Fruit fly (Drosophila melanogaster): ENCODE measurements around the gene CG4022.
A peak's percentile ranks its signal among the peaks of the same experiment; 100 is the strongest.

CG4022 gene

dm6 chr3L:9426656-9427294 lies 16.1 kb upstream of the CG4022 start, which contains the start of the genes Atat and Shc (continued):
- peak; percentile 83 for TF ChIP-seq hbn (GFP tag; IDR thresholded peaks at IDR 0.05; ENCODE audit: partially characterized antibody)
- peak; percentile 99 for TF ChIP-seq slp2 (GFP tag; optimal IDR thresholded peaks at IDR 0.05)
- TF ChIP-seq BtbVII (GFP tag; optimal IDR thresholded peaks at IDR 0.05) = peak; percentile 95
- peak; percentile 99 for TF ChIP-seq CG8765 (GFP tag; IDR thresholded peaks at IDR 0.05)
- TF ChIP-seq CG30403 (GFP tag; optimal IDR thresholded peaks at IDR 0.05) = peak; percentile 100
- peak; percentile 99 for TF ChIP-seq CG17328 (GFP tag; IDR thresholded peaks at IDR 0.05)
- peak; percentile 99 for TF ChIP-seq ab (GFP tag; optimal IDR thresholded peaks at IDR 0.05)
- no peak for TF ChIP-seq lov (optimal IDR thresholded peaks at IDR 0.05)
- TF ChIP-seq lov (GFP tag; IDR thresholded peaks at IDR 0.05) = peak; percentile 99
- peak; percentile 98 for TF ChIP-seq CG18476 (GFP tag; optimal IDR thresholded peaks at IDR 0.05)
- TF ChIP-seq bbx (GFP tag; IDR thresholded peaks at IDR 0.05; ENCODE audit: partially characterized antibody) = peak; percentile 71; the same call in 1 of the 2 replicates
- TF ChIP-seq wdn (GFP tag; IDR thresholded peaks at IDR 0.05) = peak; percentile 99
- peak; percentile 94 for TF ChIP-seq ftz-f1 (GFP tag; optimal IDR thresholded peaks at IDR 0.05)
- peak; percentile 96 for TF ChIP-seq CG6813 (GFP tag; optimal IDR thresholded peaks at IDR 0.05)
- peak; percentile 100 for TF ChIP-seq Sry-δ (GFP tag; optimal IDR thresholded peaks at IDR 0.05)
- TF ChIP-seq CG9727 (GFP tag; optimal IDR thresholded peaks at IDR 0.05) = peak; percentile 99
- peak; percentile 59; the same call in 1 of the 2 replicates for TF ChIP-seq ato (GFP tag; IDR thresholded peaks at IDR 0.05; ENCODE audit: partially characterized antibody)
- TF ChIP-seq odd (GFP tag; optimal IDR thresholded peaks at IDR 0.05) = peak; percentile 88
- TF ChIP-seq unpg (GFP tag; optimal IDR thresholded peaks at IDR 0.05) = peak; percentile 98
- TF ChIP-seq Trl (optimal IDR thresholded peaks at IDR 0.05) = no peak
- peak; percentile 100 for TF ChIP-seq Trl (GFP tag; optimal IDR thresholded peaks at IDR 0.05)
- TF ChIP-seq CG3726 (GFP tag; IDR thresholded peaks at IDR 0.05) = peak; percentile 99
- TF ChIP-seq CG8924 (tag; optimal IDR thresholded peaks at IDR 0.05) = peak; percentile 98
- TF ChIP-seq Nf-YB (GFP tag; optimal IDR thresholded peaks at IDR 0.05) = peak; percentile 87
- peak; percentile 99 for TF ChIP-seq E2f1 (GFP tag; IDR thresholded peaks at IDR 0.05)
- peak; percentile 98 for TF ChIP-seq Fer1 (GFP tag; optimal IDR thresholded peaks at IDR 0.05)
- peak; percentile 99 for TF ChIP-seq Meics (GFP tag; optimal IDR thresholded peaks at IDR 0.05)
- TF ChIP-seq psq (GFP tag; optimal IDR thresholded peaks at IDR 0.05) = peak; percentile 95
- TF ChIP-seq CG3995 (GFP tag; optimal IDR thresholded peaks at IDR 0.05) = peak; percentile 88
- TF ChIP-seq inv (GFP tag; IDR thresholded peaks at IDR 0.05; ENCODE audit: partially characterized antibody) = peak; percentile 93
- TF ChIP-seq CG3847 (GFP tag; IDR thresholded peaks at IDR 0.05) = peak; percentile 100
- peak; percentile 96 for TF ChIP-seq CG1024 (GFP tag; IDR thresholded peaks at IDR 0.05)
- TF ChIP-seq CG17186 (GFP tag; optimal IDR thresholded peaks at IDR 0.05) = peak; percentile 95
- TF ChIP-seq yki (optimal IDR thresholded peaks at IDR 0.05) = no peak
- peak; percentile 55 for TF ChIP-seq CG8478 (optimal IDR thresholded peaks at IDR 0.05)
- peak; percentile 62 for TF ChIP-seq CTCF (GFP tag; optimal IDR thresholded peaks at IDR 0.05)
- peak; percentile 95 for TF ChIP-seq CG2875 (GFP tag; optimal IDR thresholded peaks at IDR 0.05)
- peak; percentile 95 for TF ChIP-seq unc-4 (GFP tag; IDR thresholded peaks at IDR 0.05; ENCODE audit: partially characterized antibody)
- peak; percentile 97 for TF ChIP-seq pzg (GFP tag; optimal IDR thresholded peaks at IDR 0.05)
- peak; percentile 98 for TF ChIP-seq CG5953 (GFP tag; IDR thresholded peaks at IDR 0.05)
- peak; percentile 50 to 94 for TF ChIP-seq tll (GFP tag; optimal IDR thresholded peaks at IDR 0.05)
- peak; percentile 95 for TF ChIP-seq CG17385 (GFP tag; optimal IDR thresholded peaks at IDR 0.05)
- TF ChIP-seq CG1832 (GFP tag; optimal IDR thresholded peaks at IDR 0.05) = peak; percentile 42
- TF ChIP-seq CG4282 (GFP tag; optimal IDR thresholded peaks at IDR 0.05) = peak; percentile 100
- TF ChIP-seq Max (GFP tag; optimal IDR thresholded peaks at IDR 0.05) = peak; percentile 99
- TF ChIP-seq Gsc (GFP tag; IDR thresholded peaks at IDR 0.05) = peak; percentile 99
- peak; percentile 98 for TF ChIP-seq CG16779 (GFP tag; IDR thresholded peaks at IDR 0.05)
- TF ChIP-seq CG6683 (GFP tag; optimal IDR thresholded peaks at IDR 0.05) = peak; percentile 96
- TF ChIP-seq CG12219 (GFP tag; optimal IDR thresholded peaks at IDR 0.05) = peak; percentile 94
- TF ChIP-seq Jarid2 (GFP tag; optimal IDR thresholded peaks at IDR 0.05) = peak; percentile 91
- peak; percentile 99 for TF ChIP-seq cas (GFP tag; IDR thresholded peaks at IDR 0.05)

All from whole organism, embryonic.